Worm (Caenorhabditis elegans) whole organism, L2 larva: ENCODE data around the gene C16D2.1.

ENCODE experiments used
- F13H6.1 ChIP-seq: sonication (generic microtip); optimal IDR thresholded peaks from 2 replicates; lab custom pipeline; 2016; ENCODE audit warnings: missing genetic modification characterization, missing compliant biosample characterization
- unc-62 ChIP-seq: fragments of 150-350 bp; optimal IDR thresholded peaks from 2 replicates; lab custom pipeline; 2014; ENCODE audit warnings: missing biosample characterization, missing genetic modification reagents, missing genetic modification characterization

- TF ChIP-seq F13H6.1 (tag; lab: Kevin White, UChicago): no peak
- TF ChIP-seq unc-62 (GFP tag; lab: Kevin White, UChicago): no peak
Observed at ce11 chrII:9083093-9083492, 48.4 kb upstream of the C16D2.1 start, which contains the start of gene sysm-1.
